Fruit fly (Drosophila melanogaster) whole organism, wandering third instar larva: ENCODE results near the gene Atat.

Source experiments
- dl ChIP-seq, 2 experiments: fragments of 175-275, 200-275 bp in 1 of 2; fragments of 200-275 bp in 1 of 2; sonication (Bioruptor generic); optimal IDR thresholded peaks; lab custom pipeline; 2018; ENCODE audit warnings: mild to moderate bottlenecking in 2 of 2, missing biosample characterization in 2 of 2, missing genetic modification characterization in 2 of 2, moderate library complexity in 2 of 2; ENCODE audit not compliant: partially characterized antibody in 2 of 2, insufficient read depth in 1 of 2
- dsf ChIP-seq: sonication (Bioruptor generic); optimal IDR thresholded peaks from 2 replicates; lab custom pipeline; 2016; ENCODE audit warnings: missing biosample characterization, missing genetic modification characterization, borderline replicate concordance
- fru ChIP-seq: fragments of 200-800 bp; sonication (Bioruptor generic); optimal IDR thresholded peaks from 3 replicates; lab custom pipeline; 2016; ENCODE audit warnings: missing biosample characterization, mild to moderate bottlenecking, missing genetic modification characterization
- h ChIP-seq: fragments of 200-800 bp; sonication (Bioruptor generic); optimal IDR thresholded peaks from 3 replicates; lab custom pipeline; 2016; ENCODE audit warnings: missing biosample characterization, mild to moderate bottlenecking, missing genetic modification characterization

- peak; percentile 59 for TF ChIP-seq dsf (GFP tag; lab: Kevin White, UChicago)
- TF ChIP-seq h = no peak
- no peak for TF ChIP-seq fru (GFP tag; lab: Kevin White, UChicago)
- TF ChIP-seq dl (GFP tag; optimal IDR thresholded peaks at IDR 0.05; lab: Kevin White, UChicago; ENCODE audit: insufficient read depth in 1 of 2, partially characterized antibody in 2 of 2) = no peak
Observed at dm6 chr3L:9366850-9367430, 59.6 kb downstream of the Atat start, which contains the start of the genes Klp67A and CG4452.
